Fruit fly (Drosophila melanogaster) whole organism, embryonic: ENCODE data around the gene CG17572.

Source experiments
- Atf3 ChIP-seq: fragments of 200-800 bp; sonication (Bioruptor generic); optimal IDR thresholded peaks from 3 replicates; lab custom pipeline; 2016; ENCODE audit warnings: missing biosample characterization, missing genetic modification characterization
- CG13424 ChIP-seq: fragments of 200-800 bp; sonication (Bioruptor generic); optimal IDR thresholded peaks from 2 replicates; lab custom pipeline; 2019; ENCODE audit warnings: missing biosample characterization, mild to moderate bottlenecking, missing genetic modification characterization, moderate library complexity
- CG14710 ChIP-seq: fragments of 200-800 bp; sonication (Bioruptor generic); optimal IDR thresholded peaks from 3 replicates; lab custom pipeline; 2019; ENCODE audit warnings: missing biosample characterization, mild to moderate bottlenecking, missing genetic modification characterization, moderate library complexity
- CG17802 ChIP-seq: fragments of 200-800 bp; sonication (Bioruptor generic); optimal IDR thresholded peaks from 2 replicates; lab custom pipeline; 2018; ENCODE audit warnings: missing biosample characterization, mild to moderate bottlenecking, missing genetic modification characterization, moderate library complexity
- CG4424 ChIP-seq: fragments of 200-800 bp; sonication (Bioruptor generic); optimal IDR thresholded peaks from 3 replicates; lab custom pipeline; 2016; ENCODE audit warnings: missing biosample characterization, missing genetic modification characterization
- CG6813 ChIP-seq: fragments of 200-800 bp; sonication (Bioruptor generic); optimal IDR thresholded peaks from 2 replicates; lab custom pipeline; 2017; ENCODE audit warnings: missing biosample characterization, missing genetic modification characterization, mild to moderate bottlenecking, moderate library complexity, missing genetic modification reagents
- Dek ChIP-seq: fragments of 200-800 bp; sonication (Bioruptor generic); optimal IDR thresholded peaks from 3 replicates; lab custom pipeline; 2019; ENCODE audit warnings: missing biosample characterization, mild to moderate bottlenecking, missing genetic modification characterization, moderate library complexity
- kah ChIP-seq: fragments of 200-800 bp; sonication (Bioruptor generic); optimal IDR thresholded peaks from 2 replicates; lab custom pipeline; 2018; ENCODE audit warnings: missing biosample characterization, mild to moderate bottlenecking, missing genetic modification characterization
- klu ChIP-seq: fragments of 200-800 bp; sonication (Bioruptor generic); IDR thresholded peaks from 2 replicates; pipeline ENCODE4 v1.3.6; 2022; ENCODE audit warnings: missing biosample characterization, missing genetic modification characterization
- pfk ChIP-seq: fragments of 200-800 bp; sonication (Bioruptor generic); optimal IDR thresholded peaks from 2 replicates; lab custom pipeline; 2018; ENCODE audit warnings: missing biosample characterization, mild to moderate bottlenecking, missing genetic modification characterization, moderate library complexity
- rib ChIP-seq: fragments of 200-800 bp; sonication (Bioruptor generic); IDR thresholded peaks from 2 replicates; pipeline ENCODE4 v1.3.6; 2022; ENCODE audit warnings: missing biosample characterization, missing genetic modification characterization

DNA sequence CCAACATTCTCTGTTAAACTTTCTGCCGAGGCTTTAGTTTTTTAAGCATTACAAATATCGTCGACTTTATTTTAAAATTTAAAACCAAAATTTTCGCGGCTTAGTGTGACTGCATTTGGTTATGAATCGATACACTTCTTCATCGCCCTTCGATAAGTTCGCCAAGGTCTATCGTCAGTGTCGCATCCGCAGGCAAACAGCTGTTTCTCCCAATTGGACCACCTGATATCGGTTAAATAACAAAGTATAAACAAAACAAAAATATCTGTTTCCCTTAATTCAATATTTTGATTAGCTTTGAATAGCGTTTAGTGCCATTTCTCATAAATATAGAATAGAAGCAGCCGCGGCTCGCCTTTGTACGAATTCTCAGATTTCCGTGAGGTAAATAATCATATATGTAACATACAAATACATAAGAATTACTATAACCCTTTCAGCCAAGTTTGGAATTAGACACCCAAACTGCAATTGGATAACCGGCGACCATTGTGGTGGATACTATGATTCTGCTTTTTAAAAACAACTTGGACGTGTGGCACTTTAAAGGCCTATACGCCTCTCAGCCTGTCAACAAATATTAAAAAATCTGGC lies 40.3 kb upstream of the CG17572 start, which contains the start of gene CG10561:
- TF ChIP-seq kah (GFP tag; lab: Kevin White, UChicago) = peak; percentile 69
- TF ChIP-seq CG4424 (GFP tag; lab: Kevin White, UChicago) = no peak
- TF ChIP-seq rib (GFP tag; lab: Robert Waterston, UW) = no peak
- peak; percentile 27 for TF ChIP-seq CG14710 (tag; lab: Kevin White, UChicago)
- TF ChIP-seq CG17802 = no peak
- TF ChIP-seq klu = no peak
- TF ChIP-seq CG13424 (tag; lab: Kevin White, UChicago) = no peak
- TF ChIP-seq pfk (GFP tag; lab: Kevin White, UChicago) = no peak
- TF ChIP-seq CG6813 = no peak
- TF ChIP-seq Dek = no peak
- TF ChIP-seq Atf3 (GFP tag; lab: Kevin White, UChicago) = no peak
